Worm (Caenorhabditis elegans): Measurements from ENCODE around the gene C37E2.2.

C37E2.2 gene

ce11 chrX:14175740-14176139, at the start of gene C37E2.2:
TSS of gene C37E2.2 (plus strand) at chrX:14176040.
- no peak for TF ChIP-seq unc-62 (GFP tag; optimal IDR thresholded peaks at IDR 0.05)

ce11 chrX:14127291-14127922, 48.4 kb upstream of the C37E2.2 start, which contains the start of gene F28H6.4:
TSS of gene F28H6.4 (plus strand) at chrX:14127872.
- TF ChIP-seq unc-62 (GFP tag; optimal IDR thresholded peaks at IDR 0.05), result no peak

- no peak for TF ChIP-seq unc-62 (GFP tag; optimal IDR thresholded peaks at IDR 0.05)
Observed at ce11 chrX:14131476-14131875, 44.4 kb upstream of the C37E2.2 start.

ce11 chrX:14132677-14133076, 43.2 kb upstream of the C37E2.2 start:
- no peak for TF ChIP-seq unc-62 (GFP tag; optimal IDR thresholded peaks at IDR 0.05)

- no peak for TF ChIP-seq unc-62 (GFP tag; optimal IDR thresholded peaks at IDR 0.05)
Observed at ce11 chrX:14134244-14134643, 41.6 kb upstream of the C37E2.2 start, which contains the start of gene F28H6.8. TSS of gene F28H6.8 (minus strand) at chrX:14134344.

ce11 chrX:14134883-14135282, 41.0 kb upstream of the C37E2.2 start:
- no peak for TF ChIP-seq unc-62 (GFP tag; optimal IDR thresholded peaks at IDR 0.05)

ce11 chrX:14140040-14140439, 35.8 kb upstream of the C37E2.2 start, which contains the start of gene nkat-1:
TSS of gene nkat-1 (minus strand) at chrX:14140140.
- no peak for TF ChIP-seq unc-62 (GFP tag; optimal IDR thresholded peaks at IDR 0.05)

ce11 chrX:14141344-14141841, 34.4 kb upstream of the C37E2.2 start:
- no peak for TF ChIP-seq unc-62 (GFP tag; optimal IDR thresholded peaks at IDR 0.05)

- TF ChIP-seq unc-62 (GFP tag; optimal IDR thresholded peaks at IDR 0.05), result no peak
Observed at ce11 chrX:14141896-14142392, 33.9 kb upstream of the C37E2.2 start, which contains the start of gene ceh-89. TSS of gene ceh-89 (plus strand) at chrX:14141946.

- TF ChIP-seq unc-62 (GFP tag; optimal IDR thresholded peaks at IDR 0.05), result no peak
Observed at ce11 chrX:14145634-14146033, 30.2 kb upstream of the C37E2.2 start.

- TF ChIP-seq unc-62 (GFP tag; optimal IDR thresholded peaks at IDR 0.05), result no peak
Observed at ce11 chrX:14146740-14147140, 29.1 kb upstream of the C37E2.2 start.

ce11 chrX:14147400-14147799, 28.4 kb upstream of the C37E2.2 start, which contains the start of gene akt-2:
TSS of gene akt-2 (plus strand) at chrX:14147700.
- no peak for TF ChIP-seq unc-62 (GFP tag; optimal IDR thresholded peaks at IDR 0.05)

- no peak for TF ChIP-seq unc-62 (GFP tag; optimal IDR thresholded peaks at IDR 0.05)
Observed at ce11 chrX:14152644-14153043, 23.2 kb upstream of the C37E2.2 start.

- no peak for TF ChIP-seq unc-62 (GFP tag; optimal IDR thresholded peaks at IDR 0.05)
Observed at ce11 chrX:14156913-14157312, 18.9 kb upstream of the C37E2.2 start, which contains the start of gene ceh-90. TSS of gene ceh-90 (minus strand) at chrX:14157013.

ce11 chrX:14161684-14162347, 14.0 kb upstream of the C37E2.2 start, which contains the start of gene lgc-25:
TSS of gene lgc-25 (minus strand) at chrX:14161734.
- TF ChIP-seq unc-62 (GFP tag; optimal IDR thresholded peaks at IDR 0.05), result no peak

ce11 chrX:14164234-14164633, 11.6 kb upstream of the C37E2.2 start, which contains the start of gene vha-20:
TSS of gene vha-20 (minus strand) at chrX:14164506.
- TF ChIP-seq unc-62 (GFP tag; optimal IDR thresholded peaks at IDR 0.05), result no peak

All from whole organism, dauer.